Fruit fly (Drosophila melanogaster) whole organism, adult: ENCODE data around the gene CG13247.

Experiments used
- CG33017 ChIP-seq: fragments of 200-800 bp; sonication (Bioruptor generic); optimal IDR thresholded peaks from 2 replicates; lab custom pipeline; 2018; ENCODE audit warnings: missing biosample characterization, mild to moderate bottlenecking, missing genetic modification characterization, moderate library complexity
- Crg-1 ChIP-seq: fragments of 200-800 bp; sonication (Bioruptor generic); optimal IDR thresholded peaks from 2 replicates; lab custom pipeline; 2016; ENCODE audit warnings: missing biosample characterization, missing genetic modification characterization

DNA sequence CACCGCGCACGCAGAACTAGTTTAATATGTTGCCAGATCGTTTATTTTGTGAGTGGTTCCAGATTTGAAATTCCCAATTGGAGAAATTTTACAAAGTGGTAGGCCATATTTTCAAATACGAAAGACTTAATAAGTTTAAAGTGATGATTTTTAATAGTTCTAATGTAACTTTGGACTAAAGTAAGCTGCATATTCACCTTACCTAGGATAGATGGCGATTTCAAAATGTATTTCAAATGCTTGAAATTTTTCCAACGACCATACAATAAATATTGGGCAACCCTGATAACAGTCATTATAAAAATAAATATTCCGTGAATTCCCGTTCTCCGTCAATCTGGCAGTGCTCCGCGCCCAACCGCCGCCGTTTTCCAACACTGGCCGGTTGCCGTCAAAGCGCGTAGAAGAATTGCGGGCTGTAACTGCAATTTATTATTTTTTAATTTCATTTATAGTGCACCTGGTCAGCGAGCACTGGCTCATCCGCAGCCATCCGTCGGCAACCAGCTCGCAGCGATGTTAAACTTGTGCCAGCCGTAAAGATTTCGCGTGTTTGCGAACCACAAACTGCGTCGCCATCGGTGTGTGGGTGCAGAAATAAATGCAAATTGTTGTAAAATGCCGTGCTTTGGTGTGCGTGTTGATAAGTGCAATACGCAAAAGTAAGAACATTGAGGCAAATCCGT is 5.9 kb downstream of the CG13247 start, which contains the start of the genes Ide and RhoBTB:
- TF ChIP-seq CG33017 (tag; lab: Kevin White, UChicago) (peak; percentile 70), Crg-1 (GFP tag; lab: Kevin White, UChicago) (peak; percentile 88)
